Worm (Caenorhabditis elegans): ENCODE data around the gene unc-112.

Gene unc-112

ce11 chrV:14698666-14699065, 2.2 kb upstream of the unc-112 start, which contains the start of gene set-5:
Gene set-5, plus strand, starts transcription at chrV:14698966.
- no peak for TF ChIP-seq unc-62 (GFP tag; optimal IDR thresholded peaks at IDR 0.05)

ce11 chrV:14698005-14698404, 1.6 kb upstream of the unc-112 start:
- no peak for TF ChIP-seq unc-62 (GFP tag; optimal IDR thresholded peaks at IDR 0.05)

DNA sequence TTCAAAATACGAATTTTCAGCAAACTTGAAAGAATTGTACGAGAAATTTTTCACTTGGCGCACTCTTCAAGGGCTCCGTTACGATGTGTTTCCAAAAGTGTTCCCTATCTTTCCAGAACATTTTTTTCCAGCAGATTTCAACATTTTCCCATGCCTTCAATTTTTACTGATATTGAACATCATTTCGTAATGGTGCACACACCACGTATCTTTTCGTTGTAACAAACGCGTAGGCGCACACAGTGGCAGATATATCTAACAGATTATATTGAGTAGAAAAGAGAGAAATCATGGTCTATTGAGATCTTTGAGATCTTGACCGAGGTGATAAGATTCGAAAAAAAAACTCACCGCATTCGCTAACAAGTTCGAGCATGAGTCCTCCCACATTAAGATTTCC, 741 bp downstream of the unc-112 start:
- TF ChIP-seq unc-62 (GFP tag; optimal IDR thresholded peaks at IDR 0.05), result no peak

DNA sequence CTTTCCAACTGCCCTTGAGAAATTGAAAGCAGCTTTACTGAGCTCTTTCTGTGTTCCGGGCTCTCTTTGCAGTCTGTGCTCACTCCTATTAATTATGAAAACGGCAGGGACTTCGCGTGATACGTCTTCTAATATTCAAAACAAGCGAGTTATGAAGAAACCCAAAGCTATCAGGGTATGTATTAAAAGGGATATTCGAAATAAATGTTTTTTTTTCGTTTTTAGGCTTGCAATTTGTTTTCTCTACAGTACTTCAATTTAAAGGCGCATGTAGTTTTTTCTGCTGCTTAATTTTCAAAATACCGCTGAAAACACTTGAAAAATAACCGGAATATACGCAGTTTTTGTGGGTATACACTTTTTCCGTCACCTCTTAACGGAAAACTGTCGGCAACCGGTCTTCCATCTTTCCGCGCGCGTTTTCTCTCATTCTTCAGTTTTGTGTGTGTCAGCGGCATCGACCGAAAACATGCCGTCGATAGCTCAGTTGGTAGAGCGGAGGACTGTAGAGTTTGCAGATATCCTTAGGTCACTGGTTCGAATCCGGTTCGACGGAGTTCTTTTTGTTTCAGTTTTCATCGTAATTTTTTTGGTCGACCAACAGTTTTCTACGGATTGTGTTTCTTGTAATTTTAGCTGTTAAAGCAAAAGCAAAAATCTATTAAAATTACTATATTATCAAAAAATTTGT, 7.2 kb downstream of the unc-112 start, which contains the start of gene gasr-8:
TSS of gene gasr-8 (plus strand) at position 51 of the 691 bp plus-strand sequence.
- TF ChIP-seq unc-62 (GFP tag; optimal IDR thresholded peaks at IDR 0.05), result no peak

- TF ChIP-seq unc-62 (GFP tag; optimal IDR thresholded peaks at IDR 0.05), result no peak
Measured at ce11 chrV:14688097-14688912, 8.1 kb downstream of the unc-112 start, which contains the start of gene C47E8.11. Gene C47E8.11, plus strand, starts transcription at chrV:14688616.

ce11 chrV:14687106-14687964, 9.1 kb downstream of the unc-112 start:
- TF ChIP-seq unc-62 (GFP tag; optimal IDR thresholded peaks at IDR 0.05), result no peak

DNA sequence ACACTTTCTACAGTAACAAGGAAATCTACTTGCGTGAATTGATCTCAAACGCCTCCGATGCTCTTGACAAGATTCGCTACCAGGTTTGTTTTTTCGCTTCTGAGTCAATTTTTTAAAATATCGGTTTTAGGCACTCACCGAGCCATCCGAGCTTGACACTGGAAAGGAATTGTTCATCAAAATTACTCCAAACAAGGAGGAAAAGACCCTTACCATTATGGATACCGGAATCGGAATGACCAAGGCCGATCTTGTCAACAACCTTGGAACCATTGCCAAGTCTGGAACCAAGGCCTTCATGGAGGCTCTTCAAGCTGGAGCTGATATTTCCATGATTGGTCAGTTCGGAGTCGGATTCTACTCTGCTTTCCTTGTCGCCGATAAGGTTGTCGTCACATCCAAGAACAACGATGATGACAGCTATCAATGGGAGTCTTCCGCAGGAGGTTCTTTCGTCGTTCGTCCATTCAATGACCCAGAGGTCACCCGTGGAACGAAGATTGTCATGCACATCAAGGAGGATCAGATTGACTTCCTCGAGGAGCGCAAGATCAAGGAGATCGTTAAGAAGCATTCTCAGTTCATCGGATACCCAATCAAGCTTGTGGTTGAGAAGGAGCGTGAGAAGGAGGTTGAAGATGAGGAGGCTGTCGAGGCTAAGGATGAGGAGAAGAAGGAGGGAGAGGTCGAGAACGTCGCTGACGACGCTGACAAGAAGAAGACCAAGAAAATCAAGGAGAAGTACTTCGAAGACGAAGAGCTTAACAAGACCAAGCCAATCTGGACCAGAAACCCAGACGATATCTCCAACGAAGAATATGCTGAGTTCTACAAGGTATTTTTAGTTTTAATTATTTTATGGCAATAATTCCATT, 10.0 kb downstream of the unc-112 start:
- no peak for TF ChIP-seq unc-62 (GFP tag; optimal IDR thresholded peaks at IDR 0.05)

ce11 chrV:14685435-14686058, 10.9 kb downstream of the unc-112 start, which contains the start of gene C47E8.4:
Gene C47E8.4, minus strand, starts transcription at chrV:14685485.
- no peak for TF ChIP-seq unc-62 (GFP tag; optimal IDR thresholded peaks at IDR 0.05)

DNA sequence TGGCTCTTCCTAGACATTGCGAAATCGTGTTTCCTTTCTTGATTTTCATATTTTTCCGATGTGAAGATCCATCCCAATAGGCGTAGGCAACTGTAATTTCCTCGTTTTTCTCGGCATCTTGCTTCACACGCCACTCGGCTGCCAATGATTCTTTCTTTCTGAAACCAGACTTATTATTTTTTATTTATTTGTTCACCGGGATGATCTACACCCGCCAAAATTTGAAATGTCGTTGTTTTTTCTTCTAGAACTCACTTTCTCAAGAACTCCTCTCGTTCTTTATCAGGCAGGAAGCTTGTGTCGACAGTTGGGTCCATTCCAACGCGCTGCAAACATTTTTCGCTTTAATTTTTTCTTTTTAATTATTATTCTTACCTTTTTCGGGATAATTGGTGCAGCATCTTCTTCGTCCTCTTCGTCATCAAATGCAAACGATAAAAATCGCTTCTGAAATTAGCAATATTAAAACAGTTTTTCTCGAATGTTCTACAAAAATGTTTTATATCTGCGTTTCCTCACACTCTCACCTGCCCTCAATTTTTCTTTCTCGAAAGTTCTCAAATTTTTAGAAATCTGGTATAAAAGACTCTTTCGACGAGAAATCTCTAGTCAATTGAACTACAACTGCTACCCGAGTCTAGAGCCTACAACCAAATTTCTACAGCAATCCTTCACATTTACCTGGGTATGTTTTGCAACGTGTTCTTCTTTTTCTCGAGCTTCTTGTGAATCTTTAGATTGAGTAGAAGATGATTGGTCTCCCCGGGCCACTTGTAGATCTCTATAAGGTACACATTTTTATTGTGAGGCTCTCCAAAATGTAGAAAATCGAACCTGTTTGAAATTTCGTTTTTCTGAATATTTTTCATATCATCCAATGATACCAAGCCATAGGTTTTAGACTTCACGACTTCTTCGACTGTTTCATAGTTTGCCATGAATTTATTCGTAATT, 11.8 kb downstream of the unc-112 start, which contains the start of gene hsp-90:
TSS of gene hsp-90 (plus strand) at position 560 of the 954 bp plus-strand sequence.
- TF ChIP-seq unc-62 (GFP tag; optimal IDR thresholded peaks at IDR 0.05), result no peak

ce11 chrV:14683926-14684325, 12.5 kb downstream of the unc-112 start:
- TF ChIP-seq unc-62 (GFP tag; optimal IDR thresholded peaks at IDR 0.05), result no peak

- TF ChIP-seq unc-62 (GFP tag; optimal IDR thresholded peaks at IDR 0.05), result no peak
Measured at ce11 chrV:14683291-14683690, 13.2 kb downstream of the unc-112 start.

DNA sequence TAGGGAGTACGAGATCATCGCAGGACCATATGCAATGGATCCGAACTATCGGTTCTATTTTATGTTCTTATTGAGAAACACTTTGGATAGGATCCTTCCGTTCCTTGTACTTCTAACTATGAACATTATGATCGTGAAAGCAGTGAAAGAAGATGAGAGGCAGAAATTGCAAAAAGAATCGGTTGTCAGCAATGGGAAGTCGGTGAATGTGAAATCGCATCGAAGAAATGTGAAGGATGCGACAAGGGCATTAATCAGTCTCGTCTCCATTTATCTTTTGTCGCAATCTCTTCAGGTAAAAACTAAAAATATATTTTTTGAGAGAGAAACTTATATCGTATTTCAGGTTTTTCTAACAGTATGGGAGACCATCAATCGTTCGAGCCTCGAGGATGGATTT, 13.6 kb downstream of the unc-112 start:
- no peak for TF ChIP-seq unc-62 (GFP tag; optimal IDR thresholded peaks at IDR 0.05)

ce11 chrV:14680014-14680413, 16.4 kb downstream of the unc-112 start, which contains the start of gene C47E8.3:
Gene C47E8.3, plus strand, starts transcription at chrV:14680314.
- no peak for TF ChIP-seq unc-62 (GFP tag; optimal IDR thresholded peaks at IDR 0.05)

All from whole organism, dauer.